Fruit fly (Drosophila melanogaster) whole organism, pupa: ENCODE results near the gene CG5191.

Experiments used
- CG10348 ChIP-seq: fragments of 200-800 bp; sonication (Bioruptor generic); IDR thresholded peaks from 2 replicates; pipeline ENCODE4 v1.3.6; 2022; ENCODE audit warnings: missing biosample characterization, missing genetic modification characterization
- CG12605 ChIP-seq: fragments of 200-800 bp; sonication (Bioruptor generic); IDR thresholded peaks from 2 replicates; pipeline ENCODE4 v1.3.6; 2022; ENCODE audit warnings: missing biosample characterization, missing genetic modification characterization
- CG13204 ChIP-seq: fragments of 200-800 bp; sonication (Bioruptor generic); optimal IDR thresholded peaks from 2 replicates; lab custom pipeline; 2018; ENCODE audit warnings: missing biosample characterization, mild to moderate bottlenecking, missing genetic modification characterization, moderate library complexity
- CG34367 ChIP-seq: fragments of 200-800 bp; sonication (Bioruptor generic); optimal IDR thresholded peaks from 2 replicates; lab custom pipeline; 2018; ENCODE audit warnings: missing biosample characterization, mild to moderate bottlenecking, missing genetic modification characterization
- CG4496 ChIP-seq: fragments of 200-800 bp; sonication (Bioruptor generic); IDR thresholded peaks from 3 replicates; pipeline ENCODE4 v1.3.6; 2022; ENCODE audit warnings: missing biosample characterization, missing genetic modification characterization
- EcR ChIP-seq: fragments of 200-800 bp; sonication (Bioruptor generic); optimal IDR thresholded peaks from 3 replicates; lab custom pipeline; 2019; ENCODE audit warnings: missing biosample characterization, missing genetic modification characterization, mild to moderate bottlenecking, moderate library complexity, missing genetic modification reagents
- Ets98B ChIP-seq: fragments of 200-800 bp; sonication (Bioruptor generic); IDR thresholded peaks from 2 replicates; pipeline ENCODE4 v1.3.6; 2022; ENCODE audit warnings: missing biosample characterization, missing genetic modification characterization
- Snoo ChIP-seq: fragments of 200-800 bp; sonication (Bioruptor generic); optimal IDR thresholded peaks from 3 replicates; lab custom pipeline; 2017; ENCODE audit warnings: missing biosample characterization, mild to moderate bottlenecking, missing genetic modification characterization, inconsistent platforms
- gl ChIP-seq: fragments of 200-800 bp; sonication (Bioruptor generic); optimal IDR thresholded peaks from 2 replicates; lab custom pipeline; 2018; ENCODE audit warnings: missing biosample characterization, mild to moderate bottlenecking, missing genetic modification characterization

DNA sequence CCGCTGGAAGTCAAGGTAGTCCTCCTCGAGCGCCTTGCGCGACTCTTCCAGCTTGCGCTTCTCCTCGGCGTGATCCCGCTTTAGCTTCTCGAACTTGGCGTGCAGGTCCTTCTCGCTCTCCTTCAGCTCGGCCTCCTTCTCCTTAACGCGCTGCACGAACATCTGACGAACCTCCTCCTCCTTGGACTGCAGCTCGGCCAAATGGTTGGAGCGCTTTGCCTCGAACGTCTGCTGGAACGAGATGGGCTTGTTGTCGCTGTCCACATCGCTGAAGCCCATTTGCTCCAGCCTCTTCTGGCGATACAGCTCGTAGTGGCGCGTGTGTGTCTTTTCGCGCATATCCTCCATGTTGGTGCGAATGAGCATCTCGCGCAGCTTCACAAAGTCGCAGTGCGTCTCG, 25.7 kb downstream of the CG5191 start:
- TF ChIP-seq gl (tag; lab: Kevin White, UChicago), result no peak
- no peak for TF ChIP-seq CG10348
- no peak for TF ChIP-seq CG4496
- TF ChIP-seq EcR (GFP tag; lab: Kevin White, UChicago), result no peak
- TF ChIP-seq CG34367 (tag; lab: Kevin White, UChicago), result no peak
- TF ChIP-seq CG13204 (GFP tag; lab: Kevin White, UChicago), result no peak
- TF ChIP-seq CG12605 (GFP tag; lab: Robert Waterston, UW), result no peak
- no peak for TF ChIP-seq Snoo (tag; lab: Kevin White, UChicago)
- no peak for TF ChIP-seq Ets98B (GFP tag; lab: Robert Waterston, UW)
